Worm (Caenorhabditis elegans) whole organism, L4 larva: Measurements from ENCODE around the gene nhr-143.

Experiments used
- Y5F2A.4 ChIP-seq: fragments of 200-800 bp; sonication (Bioruptor generic); optimal IDR thresholded peaks from 2 replicates; lab custom pipeline; 2018; ENCODE audit warnings: mild to moderate bottlenecking, missing genetic modification characterization, missing compliant biosample characterization
- Y75B8A.6 ChIP-seq: fragments of 200-800 bp; sonication (Bioruptor generic); IDR thresholded peaks from 2 replicates; pipeline ENCODE4 v1.3.6; 2022; ENCODE audit warnings: missing genetic modification reagents, missing genetic modification characterization, missing compliant biosample characterization
- ZK337.2 ChIP-seq: fragments of 200-800 bp; sonication (Bioruptor generic); IDR thresholded peaks from 2 replicates; pipeline ENCODE4 v1.3.6; 2022; ENCODE audit warnings: missing genetic modification reagents, missing genetic modification characterization, missing compliant biosample characterization
- aha-1 ChIP-seq: fragments of 150-350 bp; peaks from one replicate; lab custom pipeline; 2014; ENCODE audit warnings: missing biosample characterization, missing genetic modification characterization
- aly-2 ChIP-seq: sonication (generic microtip); optimal IDR thresholded peaks from 2 replicates; lab custom pipeline; 2018; ENCODE audit warnings: missing biosample characterization, missing genetic modification characterization
- ama-1 ChIP-seq: fragments of 150-350 bp; optimal IDR thresholded peaks from 2 replicates; lab custom pipeline; 2014; ENCODE audit warnings: inconsistent platforms, mixed read lengths
- daf-8 ChIP-seq: fragments of 200-800 bp; sonication (Bioruptor generic); IDR thresholded peaks from 2 replicates; pipeline ENCODE4 v1.3.6; 2022; ENCODE audit warnings: missing genetic modification characterization, missing compliant biosample characterization
- dpl-1 ChIP-seq: fragments of 150-350 bp; optimal IDR thresholded peaks from 2 replicates; lab custom pipeline; 2014; ENCODE audit warnings: missing biosample characterization, missing genetic modification reagents, missing genetic modification characterization
- dve-1 ChIP-seq: sonication (generic microtip); optimal IDR thresholded peaks from 2 replicates; lab custom pipeline; 2017; ENCODE audit warnings: antibody characterized with exemption, mild to moderate bottlenecking, missing genetic modification characterization, missing compliant biosample characterization; ENCODE audit not compliant: insufficient read depth
- hmg-1.1 ChIP-seq: fragments of 200-800 bp; sonication (Bioruptor generic); IDR thresholded peaks from 2 replicates; pipeline ENCODE4 v1.3.6; 2022; ENCODE audit warnings: missing genetic modification reagents, missing genetic modification characterization, missing compliant biosample characterization
- lin-13 ChIP-seq: fragments of 150-350 bp; optimal IDR thresholded peaks from 2 replicates; lab custom pipeline; 2014; ENCODE audit warnings: missing biosample characterization, missing genetic modification reagents, missing genetic modification characterization
- lir-3 ChIP-seq: sonication (generic microtip); optimal IDR thresholded peaks from 2 replicates; lab custom pipeline; 2016; ENCODE audit warnings: mild to moderate bottlenecking, missing genetic modification characterization, missing compliant biosample characterization
- madf-5 ChIP-seq, 2 experiments: fragments of 200-800 bp; sonication (Bioruptor generic); IDR thresholded peaks; 2 replicates each; pipeline ENCODE4 v1.3.6; 2022; ENCODE audit warnings: missing compliant biosample characterization in 2 of 2, missing genetic modification characterization in 2 of 2
- mdl-1 ChIP-seq, 2 experiments: fragments of 150-350 bp in 1 of 2; sonication (generic microtip) in 1 of 2; optimal IDR thresholded peaks; 2 replicates each; lab custom pipeline; 2014 to 2017; ENCODE audit warnings: missing biosample characterization in 2 of 2, missing genetic modification characterization in 2 of 2
- mxl-2 ChIP-seq: fragments of 200-800 bp; sonication (Bioruptor generic); conservative IDR thresholded peaks from 2 replicates; pipeline ENCODE4 v1.3.6; 2022; ENCODE audit warnings: missing genetic modification reagents, missing genetic modification characterization, missing compliant biosample characterization
- nhr-10 ChIP-seq: fragments of 150-350 bp; optimal IDR thresholded peaks from 2 replicates; lab custom pipeline; 2014; ENCODE audit warnings: missing biosample characterization, missing genetic modification characterization
- nhr-102 ChIP-seq: sonication (generic microtip); optimal IDR thresholded peaks from 2 replicates; lab custom pipeline; 2016; ENCODE audit warnings: mild to moderate bottlenecking, missing genetic modification characterization, moderate library complexity, missing compliant biosample characterization
- nhr-11 ChIP-seq: fragments of 150-350 bp; optimal IDR thresholded peaks from 2 replicates; lab custom pipeline; 2014; ENCODE audit warnings: missing biosample characterization, missing genetic modification characterization
- nhr-28 ChIP-seq: fragments of 150-350 bp; optimal IDR thresholded peaks from 2 replicates; lab custom pipeline; 2014; ENCODE audit warnings: missing biosample characterization, missing genetic modification characterization
- nhr-42 ChIP-seq: fragments of 200-800 bp; sonication (Bioruptor generic); IDR thresholded peaks from 2 replicates; pipeline ENCODE4 v1.3.6; 2022; ENCODE audit warnings: missing genetic modification characterization, missing compliant biosample characterization
- nhr-48 ChIP-seq: sonication (generic microtip); optimal IDR thresholded peaks from 2 replicates; lab custom pipeline; 2016; ENCODE audit warnings: mild to moderate bottlenecking, missing genetic modification characterization, missing compliant biosample characterization
- nhr-6 ChIP-seq: fragments of 150-350 bp; optimal IDR thresholded peaks from 2 replicates; lab custom pipeline; 2014; ENCODE audit warnings: missing biosample characterization, missing genetic modification characterization
- nhr-77 ChIP-seq: fragments of 150-350 bp; optimal IDR thresholded peaks from 2 replicates; lab custom pipeline; 2014; ENCODE audit warnings: missing biosample characterization, missing genetic modification characterization
- pqm-1 ChIP-seq: sonication (generic microtip); optimal IDR thresholded peaks from 2 replicates; lab custom pipeline; 2017; ENCODE audit warnings: missing biosample characterization, missing genetic modification characterization
- sdz-12 ChIP-seq: fragments of 200-800 bp; sonication (Bioruptor generic); optimal IDR thresholded peaks from 2 replicates; lab custom pipeline; 2018; ENCODE audit warnings: mild to moderate bottlenecking, missing genetic modification characterization, missing compliant biosample characterization
- set-16 ChIP-seq: fragments of 200-800 bp; sonication (Bioruptor generic); IDR thresholded peaks from 2 replicates; pipeline ENCODE4 v1.3.6; 2022; ENCODE audit warnings: missing genetic modification reagents, missing genetic modification characterization, missing compliant biosample characterization
- spr-3 ChIP-seq: fragments of 200-800 bp; sonication (Bioruptor generic); optimal IDR thresholded peaks from 2 replicates; lab custom pipeline; 2018; ENCODE audit warnings: mild to moderate bottlenecking, missing genetic modification characterization, missing compliant biosample characterization
- tag-97 ChIP-seq: fragments of 200-800 bp; sonication (Bioruptor generic); IDR thresholded peaks from 2 replicates; pipeline ENCODE4 v1.3.6; 2022; ENCODE audit warnings: missing genetic modification characterization, missing compliant biosample characterization
- unc-39 ChIP-seq: sonication (generic microtip); optimal IDR thresholded peaks from 2 replicates; lab custom pipeline; 2017; ENCODE audit warnings: missing biosample characterization, missing genetic modification characterization
- unc-62 ChIP-seq, 3 experiments: fragments of 150-350 bp in 1 of 3; sonication (generic microtip); optimal IDR thresholded peaks in 2 of 3; peaks in 1 of 3; 1 replicate in 1 of 3; 2 replicates in 2 of 3; lab custom pipeline; 2014 to 2017; ENCODE audit warnings: missing biosample characterization in 3 of 3, missing genetic modification characterization in 3 of 3, missing genetic modification reagents in 3 of 3, missing genotype in 1 of 3
- zag-1 ChIP-seq: fragments of 150-350 bp; optimal IDR thresholded peaks from 2 replicates; lab custom pipeline; 2014; ENCODE audit warnings: missing biosample characterization, missing genetic modification characterization
- zfp-2 ChIP-seq: sonication (generic microtip); optimal IDR thresholded peaks from 2 replicates; lab custom pipeline; 2016; ENCODE audit warnings: mild to moderate bottlenecking, missing genetic modification characterization, missing compliant biosample characterization
- zip-2 ChIP-seq: fragments of 150-350 bp; optimal IDR thresholded peaks from 2 replicates; lab custom pipeline; 2014; ENCODE audit warnings: missing biosample characterization, missing genetic modification characterization

The nhr-143 gene

DNA sequence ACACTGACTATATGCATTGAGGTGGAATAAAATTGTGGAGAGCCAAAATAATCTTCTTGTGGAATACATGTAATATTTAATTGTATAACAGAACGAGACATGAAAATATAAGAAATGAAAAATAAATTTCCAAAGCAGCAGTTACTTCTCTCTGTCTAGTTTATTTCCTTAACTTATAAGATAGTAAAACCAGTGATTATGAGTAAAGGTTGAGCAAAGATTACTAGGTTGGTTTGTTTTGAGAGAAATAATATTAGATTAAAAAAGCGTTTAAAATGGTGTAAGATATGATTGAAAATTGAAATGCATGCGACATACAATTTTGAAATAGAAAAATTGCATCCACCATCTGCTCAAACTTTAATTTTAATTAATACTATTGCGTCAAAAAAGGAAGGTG, 39.0 kb upstream of the nhr-143 start, which contains the start of gene srh-201:
TSS of gene srh-201 (minus strand) at position 101 of the 400 bp plus-strand sequence.
- TF ChIP-seq ZK337.2 (GFP tag; lab: Robert Waterston, UW) (no peak), set-16 (GFP tag; lab: Robert Waterston, UW) (no peak), daf-8 (GFP tag; lab: Robert Waterston, UW) (no peak)

DNA sequence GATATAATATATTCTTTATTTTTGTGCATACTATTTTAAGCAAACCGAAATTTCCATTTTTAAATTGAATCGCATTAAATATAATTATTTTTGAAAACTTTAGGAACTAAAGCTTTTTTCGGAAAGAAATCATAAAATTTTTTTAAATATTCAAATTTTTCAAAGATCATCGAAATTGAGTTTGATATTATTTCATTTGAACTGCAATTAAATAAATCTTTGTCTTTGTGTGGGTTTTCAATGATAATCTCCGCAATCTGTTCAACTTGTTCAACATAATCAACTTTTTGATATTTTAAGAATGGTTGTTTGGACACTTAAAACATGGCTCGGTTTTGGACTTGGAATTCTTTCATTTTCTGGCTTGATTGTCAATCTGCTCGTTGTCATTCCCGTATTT, 34.4 kb upstream of the nhr-143 start, which contains the start of gene srx-2:
TSS of gene srx-2 (plus strand) at position 301 of the 400 bp plus-strand sequence.
- TF ChIP-seq nhr-48 (tag; lab: Kevin White, UChicago) (no peak), Y5F2A.4 (GFP tag; lab: Kevin White, UChicago) (no peak), dpl-1 (GFP tag; lab: Kevin White, UChicago) (no peak)

- TF ChIP-seq nhr-28 (tag; lab: Kevin White, UChicago) (no peak), mdl-1 (tag; optimal IDR thresholded peaks at IDR 0.05; lab: Kevin White, UChicago) (no peak), aly-2 (tag; lab: Kevin White, UChicago) (no peak), Y5F2A.4 (GFP tag; lab: Kevin White, UChicago) (no peak), hmg-1.1 (GFP tag; lab: Robert Waterston, UW) (no peak), lir-3 (tag; lab: Kevin White, UChicago) (no peak), pqm-1 (tag; lab: Kevin White, UChicago) (no peak), nhr-102 (tag; lab: Kevin White, UChicago) (no peak), lin-13 (no peak), zip-2 (tag; lab: Kevin White, UChicago) (no peak), mxl-2 (GFP tag; lab: Robert Waterston, UW) (no peak), nhr-10 (tag; lab: Kevin White, UChicago) (no peak), nhr-6 (no peak), tag-97 (GFP tag; lab: Robert Waterston, UW) (no peak)
Measured at ce11 chrV:9005243-9005642, 30.5 kb upstream of the nhr-143 start, which contains the start of gene srx-3. Gene srx-3, plus strand, starts transcription at chrV:9005543.

DNA sequence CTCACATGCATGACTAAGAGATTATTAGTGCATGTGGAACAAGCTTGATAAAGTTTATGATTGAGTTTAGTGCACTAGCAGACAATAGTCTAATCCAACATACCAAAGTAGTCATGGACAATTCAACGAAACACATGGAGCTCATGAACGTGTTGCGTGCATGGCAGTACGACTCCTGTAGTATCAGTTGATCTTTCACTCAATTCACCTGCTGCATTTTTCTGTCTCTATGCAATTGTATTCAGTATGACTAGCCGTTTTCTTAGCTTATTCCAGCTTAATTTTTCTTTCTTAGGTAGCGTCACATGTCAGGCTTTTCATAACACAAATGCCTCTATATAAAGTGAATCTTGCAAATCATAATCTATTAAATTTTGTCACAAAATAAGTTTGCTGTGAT, 28.6 kb upstream of the nhr-143 start, which contains the start of gene srx-1:
TSS of gene srx-1 (plus strand) at position 382 of the 400 bp plus-strand sequence.
- no peak for TF ChIP-seq zag-1 (tag; lab: Kevin White, UChicago)
- no peak for TF ChIP-seq zfp-2 (tag; lab: Kevin White, UChicago)
- peak in 1 of 2 experiments; percentile 98 for TF ChIP-seq unc-62 (GFP tag; optimal IDR thresholded peaks at IDR 0.05 in 1 of 2; lab: Kevin White, UChicago)
- no peak for TF ChIP-seq unc-62 (tag; optimal IDR thresholded peaks at IDR 0.05; lab: Kevin White, UChicago)
- TF ChIP-seq nhr-42 (GFP tag; lab: Robert Waterston, UW) = no peak
- no peak for TF ChIP-seq pqm-1 (tag; lab: Kevin White, UChicago)

DNA sequence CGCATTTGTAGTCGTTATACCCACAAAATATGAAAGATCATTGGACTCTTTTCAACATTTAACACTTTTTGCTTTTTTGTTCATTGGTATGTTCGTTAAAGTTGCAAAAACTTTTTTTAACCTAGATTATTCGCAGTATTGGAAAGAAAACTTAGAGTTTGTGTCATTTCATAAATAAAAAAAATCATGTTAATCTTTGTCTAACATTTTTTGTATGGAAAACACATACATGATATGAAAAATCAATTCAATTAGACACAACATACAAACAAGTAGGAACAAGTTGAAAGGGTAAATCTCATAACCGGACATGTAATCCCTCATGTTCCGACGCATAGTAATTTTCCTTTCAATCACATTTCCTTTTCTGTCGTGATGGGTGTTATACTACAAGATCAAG, 26.4 kb upstream of the nhr-143 start, which contains the start of gene F59E11.2:
TSS of gene F59E11.2 (plus strand) at position 301 of the 400 bp plus-strand sequence.
- TF ChIP-seq dve-1 (no peak), zfp-2 (tag; lab: Kevin White, UChicago) (no peak)
- TF ChIP-seq, all 104 proteins: peak for 0

DNA sequence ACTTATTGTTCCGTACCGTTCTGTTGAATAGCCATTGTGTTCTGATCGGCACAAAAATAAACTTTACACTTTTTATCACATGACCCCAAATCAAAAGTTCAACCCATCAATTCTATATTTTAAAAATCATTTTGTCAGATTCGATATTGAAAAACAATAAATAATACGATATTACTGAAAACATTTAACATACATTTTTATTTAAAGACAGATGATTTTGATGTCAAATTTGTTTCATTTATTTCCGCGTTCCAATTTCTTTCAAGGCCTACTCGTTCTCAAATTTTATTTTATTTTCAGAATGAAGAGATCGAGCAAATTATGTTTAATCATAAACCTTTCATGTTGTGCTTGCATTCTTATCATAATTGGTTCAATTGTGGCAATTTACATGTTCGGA, 20.1 kb upstream of the nhr-143 start, which contains the start of gene F59E11.5:
TSS of gene F59E11.5 (plus strand) at position 301 of the 400 bp plus-strand sequence.
- no peak for TF ChIP-seq madf-5 (GFP tag; IDR thresholded peaks at IDR 0.05; lab: Robert Waterston, UW)
- TF ChIP-seq sdz-12 = no peak
- no peak for TF ChIP-seq nhr-6
- TF ChIP-seq Y75B8A.6 (GFP tag; lab: Robert Waterston, UW) = no peak
- no peak for TF ChIP-seq nhr-77 (tag; lab: Kevin White, UChicago)
- TF ChIP-seq nhr-11 (tag; lab: Kevin White, UChicago) = no peak
- TF ChIP-seq ama-1 (lab: Kevin White, UChicago) = no peak
- no peak for TF ChIP-seq unc-39 (tag; lab: Kevin White, UChicago)
- no peak for TF ChIP-seq spr-3 (GFP tag; lab: Kevin White, UChicago)
- no peak for TF ChIP-seq aha-1 (tag; lab: Kevin White, UChicago)
- no peak for TF ChIP-seq ZK337.2 (GFP tag; lab: Robert Waterston, UW)
- no peak for TF ChIP-seq zag-1 (tag; lab: Kevin White, UChicago)
